Worm (Caenorhabditis elegans): Measurements from ENCODE around the gene ZK1248.11.
"Not testable (repeated sequence)": the region's sequence is repeated elsewhere in the genome, so short reads cannot be mapped to it uniquely, and the experiment has no call there.

- TF ChIP-seq W03F9.2, him-1, dao-5 (tag; optimal IDR thresholded peaks at IDR 0.05): not testable (repeated sequence)
Observed at ce11 chrII:5876511-5876910, 48.1 kb upstream of the ZK1248.11 start, which contains the start of gene F55C12.2.
